Fruit fly (Drosophila melanogaster) whole organism, pupa: ENCODE results near the gene PpD6.

Experiments used
- CG10348 ChIP-seq: fragments of 200-800 bp; sonication (Bioruptor generic); IDR thresholded peaks from 2 replicates; pipeline ENCODE4 v1.3.6; 2022; ENCODE audit warnings: missing biosample characterization, missing genetic modification characterization
- CG12605 ChIP-seq: fragments of 200-800 bp; sonication (Bioruptor generic); IDR thresholded peaks from 2 replicates; pipeline ENCODE4 v1.3.6; 2022; ENCODE audit warnings: missing biosample characterization, missing genetic modification characterization
- CG13204 ChIP-seq: fragments of 200-800 bp; sonication (Bioruptor generic); optimal IDR thresholded peaks from 2 replicates; lab custom pipeline; 2018; ENCODE audit warnings: missing biosample characterization, mild to moderate bottlenecking, missing genetic modification characterization, moderate library complexity
- CG14655 ChIP-seq: fragments of 200-800 bp; sonication (Bioruptor generic); optimal IDR thresholded peaks from 3 replicates; lab custom pipeline; 2017; ENCODE audit warnings: mild to moderate bottlenecking, missing biosample characterization, missing genetic modification reagents, missing genetic modification characterization
- CG15710 ChIP-seq: fragments of 200-800 bp; sonication (Bioruptor generic); optimal IDR thresholded peaks from 2 replicates; lab custom pipeline; 2018; ENCODE audit warnings: missing biosample characterization, mild to moderate bottlenecking, missing genetic modification characterization, moderate library complexity
- CG17806 ChIP-seq: fragments of 200-800 bp; sonication (Bioruptor generic); optimal IDR thresholded peaks from 2 replicates; lab custom pipeline; 2018; ENCODE audit warnings: missing biosample characterization, mild to moderate bottlenecking, missing genetic modification characterization, moderate library complexity
- CG32121 ChIP-seq: fragments of 200-800 bp; sonication (Bioruptor generic); IDR thresholded peaks from 2 replicates; pipeline ENCODE4 v1.3.6; 2022; ENCODE audit warnings: missing biosample characterization, missing genetic modification characterization
- CG34367 ChIP-seq: fragments of 200-800 bp; sonication (Bioruptor generic); optimal IDR thresholded peaks from 2 replicates; lab custom pipeline; 2018; ENCODE audit warnings: missing biosample characterization, mild to moderate bottlenecking, missing genetic modification characterization
- CG4496 ChIP-seq: fragments of 200-800 bp; sonication (Bioruptor generic); IDR thresholded peaks from 3 replicates; pipeline ENCODE4 v1.3.6; 2022; ENCODE audit warnings: missing biosample characterization, missing genetic modification characterization
- CG8159 ChIP-seq: fragments of 200-800 bp; sonication (Bioruptor generic); optimal IDR thresholded peaks from 3 replicates; lab custom pipeline; 2018; ENCODE audit warnings: missing biosample characterization, mild to moderate bottlenecking, missing genetic modification characterization, moderate library complexity
- CG8301 ChIP-seq: fragments of 200-800 bp; sonication (Bioruptor generic); optimal IDR thresholded peaks from 2 replicates; lab custom pipeline; 2018; ENCODE audit warnings: missing biosample characterization, mild to moderate bottlenecking, missing genetic modification characterization
- CG9948 ChIP-seq: fragments of 200-800 bp; sonication (Bioruptor generic); optimal IDR thresholded peaks from 2 replicates; lab custom pipeline; 2018; ENCODE audit warnings: missing biosample characterization, mild to moderate bottlenecking, missing genetic modification characterization, moderate library complexity
- D1 ChIP-seq: fragments of 200-800 bp; sonication (Bioruptor generic); optimal IDR thresholded peaks from 2 replicates; lab custom pipeline; 2018; ENCODE audit warnings: missing biosample characterization, mild to moderate bottlenecking, missing genetic modification characterization, moderate library complexity
- EcR ChIP-seq: fragments of 200-800 bp; sonication (Bioruptor generic); optimal IDR thresholded peaks from 3 replicates; lab custom pipeline; 2019; ENCODE audit warnings: missing biosample characterization, missing genetic modification characterization, mild to moderate bottlenecking, moderate library complexity, missing genetic modification reagents
- Ets98B ChIP-seq: fragments of 200-800 bp; sonication (Bioruptor generic); IDR thresholded peaks from 2 replicates; pipeline ENCODE4 v1.3.6; 2022; ENCODE audit warnings: missing biosample characterization, missing genetic modification characterization
- Pif1A ChIP-seq: fragments of 200-800 bp; sonication (Bioruptor generic); optimal IDR thresholded peaks from 3 replicates; lab custom pipeline; 2016; ENCODE audit warnings: missing biosample characterization, missing genetic modification characterization
- Pif1B ChIP-seq: fragments of 200-800 bp; sonication (Bioruptor generic); optimal IDR thresholded peaks from 3 replicates; lab custom pipeline; 2016; ENCODE audit warnings: missing biosample characterization, missing genetic modification characterization
- Snoo ChIP-seq: fragments of 200-800 bp; sonication (Bioruptor generic); optimal IDR thresholded peaks from 3 replicates; lab custom pipeline; 2017; ENCODE audit warnings: missing biosample characterization, mild to moderate bottlenecking, missing genetic modification characterization, inconsistent platforms
- fd96Ca ChIP-seq: fragments of 200-800 bp; sonication (Bioruptor generic); IDR thresholded peaks from 3 replicates; pipeline ENCODE4 v1.3.6; 2022; ENCODE audit warnings: missing biosample characterization, missing genetic modification characterization
- gl ChIP-seq: fragments of 200-800 bp; sonication (Bioruptor generic); optimal IDR thresholded peaks from 2 replicates; lab custom pipeline; 2018; ENCODE audit warnings: missing biosample characterization, mild to moderate bottlenecking, missing genetic modification characterization
- rn ChIP-seq: fragments of 200-800 bp; sonication (Bioruptor generic); IDR thresholded peaks from 2 replicates; pipeline ENCODE4 v1.3.6; 2022; ENCODE audit warnings: missing biosample characterization, missing genetic modification characterization

PpD6 gene

dm6 chr2L:3109372-3109771 is at the start of gene PpD6:
TSS of gene PpD6 (plus strand) at chr2L:3109672.
- TF ChIP-seq CG4496 (GFP tag; lab: Robert Waterston, UW) (no peak), EcR (no peak)
- TF ChIP-seq, all 21 proteins: peak for 0

dm6 chr2L:3078741-3079140 is 30.7 kb upstream of the PpD6 start:
- TF ChIP-seq gl (tag; lab: Kevin White, UChicago) (no peak), CG13204 (no peak), EcR (no peak), CG8301 (tag; lab: Kevin White, UChicago) (no peak), D1 (tag; lab: Kevin White, UChicago) (no peak), fd96Ca (no peak), Pif1B (GFP tag; lab: Kevin White, UChicago) (no peak), CG8159 (tag; lab: Kevin White, UChicago) (no peak), CG15710 (tag; lab: Kevin White, UChicago) (no peak), Ets98B (GFP tag; lab: Robert Waterston, UW) (no peak), CG12605 (no peak), Snoo (tag; lab: Kevin White, UChicago) (no peak)
- TF ChIP-seq, all 21 proteins: peak for 0

DNA sequence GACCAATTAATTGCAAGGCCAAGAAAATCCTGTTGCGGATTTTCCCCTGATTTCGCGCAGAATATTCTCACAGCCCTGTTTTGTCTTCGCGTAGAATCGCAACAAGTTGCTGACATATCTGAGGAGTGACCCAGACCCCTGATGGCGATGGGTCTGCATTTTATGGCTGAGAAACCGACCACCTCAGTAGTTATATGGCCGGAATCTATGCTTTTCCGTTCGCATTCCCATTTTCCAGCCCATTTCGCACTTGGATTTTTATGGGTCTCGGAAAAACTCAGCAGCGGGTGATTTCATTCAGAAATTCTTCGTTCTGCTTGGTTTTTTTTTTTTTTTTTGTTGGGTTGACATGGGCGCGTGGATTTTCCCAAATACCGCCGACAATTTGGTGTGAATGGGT is 26.6 kb upstream of the PpD6 start:
- TF ChIP-seq Pif1B (GFP tag; lab: Kevin White, UChicago) (no peak), CG15710 (tag; lab: Kevin White, UChicago) (no peak), gl (tag; lab: Kevin White, UChicago) (no peak), CG8301 (tag; lab: Kevin White, UChicago) (no peak), CG9948 (tag; lab: Kevin White, UChicago) (no peak), EcR (no peak), rn (GFP tag; lab: Robert Waterston, UW) (no peak)

DNA sequence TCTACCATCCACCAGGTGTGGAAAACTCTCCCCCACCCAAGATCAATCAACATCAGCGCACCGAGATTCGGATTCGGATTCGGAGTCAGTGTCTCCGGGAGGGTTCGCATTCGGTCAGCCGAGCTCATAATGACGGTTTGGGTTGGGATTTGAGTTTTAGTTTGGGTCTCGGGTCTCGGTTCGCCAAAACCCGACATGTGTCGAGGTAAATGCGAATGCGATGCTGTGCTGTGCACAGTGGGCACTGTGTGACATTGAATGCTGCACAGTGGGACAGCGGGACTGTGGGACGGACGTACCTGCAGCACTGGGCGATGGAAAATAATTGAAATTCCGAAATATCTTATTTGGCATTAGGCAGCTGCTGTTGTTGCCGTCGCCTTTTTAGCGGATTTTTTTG is 26.0 kb upstream of the PpD6 start:
- TF ChIP-seq CG32121 (GFP tag; lab: Robert Waterston, UW) = peak; percentile 29; the same call in 1 of the 2 replicates
- TF ChIP-seq Ets98B (GFP tag; lab: Robert Waterston, UW) = no peak; the same call in 1 of the 2 replicates
- TF ChIP-seq fd96Ca = 0 out of 3 replicates have a peak, but pooled peaks have one; percentile 37
- TF ChIP-seq Pif1A (GFP tag; lab: Kevin White, UChicago) = no peak
- no peak for TF ChIP-seq CG34367
- no peak for TF ChIP-seq rn (GFP tag; lab: Robert Waterston, UW)
- no peak for TF ChIP-seq CG8301 (tag; lab: Kevin White, UChicago)
- TF ChIP-seq EcR = no peak
- no peak for TF ChIP-seq CG10348
- no peak for TF ChIP-seq CG14655 (GFP tag; lab: Kevin White, UChicago)
- no peak for TF ChIP-seq Pif1B (GFP tag; lab: Kevin White, UChicago)
- no peak for TF ChIP-seq CG15710 (tag; lab: Kevin White, UChicago)
- TF ChIP-seq CG4496 (GFP tag; lab: Robert Waterston, UW) = 0 out of 3 replicates have a peak, but pooled peaks have one; percentile 23
- no peak for TF ChIP-seq Snoo (tag; lab: Kevin White, UChicago)
- TF ChIP-seq CG8159 (tag; lab: Kevin White, UChicago) = no peak
- no peak for TF ChIP-seq CG17806 (tag; lab: Kevin White, UChicago)
- no peak for TF ChIP-seq CG12605
- no peak for TF ChIP-seq CG9948 (tag; lab: Kevin White, UChicago)

dm6 chr2L:3086290-3086876 is 23.1 kb upstream of the PpD6 start:
- no peak for TF ChIP-seq D1 (tag; lab: Kevin White, UChicago)
- TF ChIP-seq CG8159 (tag; lab: Kevin White, UChicago) = peak; percentile 44
- no peak for TF ChIP-seq CG13204
- TF ChIP-seq CG17806 (tag; lab: Kevin White, UChicago) = peak; percentile 21
- TF ChIP-seq CG4496 (GFP tag; lab: Robert Waterston, UW) = peak; percentile 77; the same call in 2 of the 3 replicates
- peak; percentile 35 for TF ChIP-seq CG15710 (tag; lab: Kevin White, UChicago)
- TF ChIP-seq gl (tag; lab: Kevin White, UChicago) = no peak
- TF ChIP-seq CG10348 = 0 out of 2 replicates have a peak, but pooled peaks have one; percentile 29
- peak; percentile 59 for TF ChIP-seq CG14655 (GFP tag; lab: Kevin White, UChicago)
- peak; percentile 73; the same call in 1 of the 2 replicates for TF ChIP-seq Ets98B (GFP tag; lab: Robert Waterston, UW)
- TF ChIP-seq CG12605 = peak; percentile 77
- 0 out of 3 replicates have a peak, but pooled peaks have one; percentile 18 for TF ChIP-seq fd96Ca
- peak; percentile 84 for TF ChIP-seq CG32121 (GFP tag; lab: Robert Waterston, UW)
- TF ChIP-seq rn (GFP tag; lab: Robert Waterston, UW) = no peak
- no peak for TF ChIP-seq CG9948 (tag; lab: Kevin White, UChicago)
- TF ChIP-seq EcR = no peak
- peak; percentile 17 for TF ChIP-seq Pif1B (GFP tag; lab: Kevin White, UChicago)
- TF ChIP-seq Snoo (tag; lab: Kevin White, UChicago) = no peak
- peak; percentile 63 for TF ChIP-seq CG8301 (tag; lab: Kevin White, UChicago)
- TF ChIP-seq CG34367 = no peak
- TF ChIP-seq Pif1A (GFP tag; lab: Kevin White, UChicago) = peak; percentile 46

DNA sequence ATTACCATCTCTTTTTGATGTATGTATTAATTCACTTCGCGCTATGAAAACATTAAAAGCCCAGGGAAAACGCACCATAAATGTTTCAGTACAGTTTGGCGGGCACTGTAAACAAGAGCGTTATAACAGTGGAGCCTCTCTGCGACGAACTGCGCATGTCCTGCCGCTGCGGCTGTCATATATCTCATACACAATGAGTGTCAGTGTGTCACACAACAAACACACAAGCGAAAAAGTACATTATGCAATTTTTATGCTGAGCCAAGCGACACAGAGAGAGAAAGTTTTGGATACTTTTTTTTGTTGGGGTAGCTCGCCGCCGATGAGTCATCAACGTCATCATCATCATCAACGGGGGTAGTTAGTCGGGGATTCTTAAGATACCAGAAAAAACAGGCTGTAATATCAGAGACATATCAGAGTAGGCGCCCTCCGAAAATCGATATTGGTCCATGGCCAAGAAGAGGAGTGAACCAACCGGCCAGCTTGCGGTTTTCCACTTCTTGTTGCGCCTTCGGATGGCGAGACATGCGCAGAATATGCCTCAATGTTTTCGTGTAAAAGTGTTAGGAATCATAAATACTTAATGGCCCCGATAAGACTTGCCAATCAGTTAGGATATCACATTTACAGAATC is 21.1 kb upstream of the PpD6 start:
- no peak for TF ChIP-seq rn (GFP tag; lab: Robert Waterston, UW)
- TF ChIP-seq gl (tag; lab: Kevin White, UChicago) = no peak
- TF ChIP-seq D1 (tag; lab: Kevin White, UChicago) = no peak
- TF ChIP-seq Pif1A (GFP tag; lab: Kevin White, UChicago) = no peak
- no peak for TF ChIP-seq CG32121 (GFP tag; lab: Robert Waterston, UW)
- no peak for TF ChIP-seq CG12605
- no peak for TF ChIP-seq CG8159 (tag; lab: Kevin White, UChicago)
- no peak for TF ChIP-seq CG10348
- TF ChIP-seq CG8301 (tag; lab: Kevin White, UChicago) = no peak
- no peak for TF ChIP-seq Snoo (tag; lab: Kevin White, UChicago)
- no peak for TF ChIP-seq CG14655 (GFP tag; lab: Kevin White, UChicago)
- TF ChIP-seq CG17806 (tag; lab: Kevin White, UChicago) = no peak
- no peak for TF ChIP-seq CG13204
- no peak for TF ChIP-seq Pif1B (GFP tag; lab: Kevin White, UChicago)
- no peak for TF ChIP-seq Ets98B (GFP tag; lab: Robert Waterston, UW)
- TF ChIP-seq fd96Ca = no peak
- TF ChIP-seq CG15710 (tag; lab: Kevin White, UChicago) = no peak
- TF ChIP-seq, all 21 proteins: peak for 0
